Fruit fly (Drosophila melanogaster) whole organism, prepupa: ENCODE data around the gene Had1.

Experiments
- Blimp-1 ChIP-seq: fragments of 200-800 bp; sonication (Bioruptor generic); optimal IDR thresholded peaks from 3 replicates; lab custom pipeline; 2017; ENCODE audit warnings: missing biosample characterization, missing genetic modification characterization, mild to moderate bottlenecking, moderate library complexity, missing genetic modification reagents
- CG10631 ChIP-seq: fragments of 200-800 bp; sonication (Bioruptor generic); optimal IDR thresholded peaks from 2 replicates; lab custom pipeline; 2016; ENCODE audit warnings: missing biosample characterization, missing genetic modification characterization
- CG11294 ChIP-seq: fragments of 200-800 bp; sonication (Bioruptor generic); IDR thresholded peaks from 2 replicates; pipeline ENCODE4 v1.3.6; 2022; ENCODE audit warnings: missing biosample characterization, missing genetic modification characterization
- CG11762 ChIP-seq: fragments of 200-800 bp; sonication (Bioruptor generic); optimal IDR thresholded peaks from 3 replicates; lab custom pipeline; 2016; ENCODE audit warnings: missing biosample characterization, missing genetic modification characterization; ENCODE audit not compliant: insufficient read depth
- CG15336 ChIP-seq: fragments of 200-800 bp; sonication (Bioruptor generic); IDR thresholded peaks from 2 replicates; pipeline ENCODE4 v1.3.6; 2022; ENCODE audit warnings: missing biosample characterization, missing genetic modification characterization
- CG16779 ChIP-seq: fragments of 200-800 bp; sonication (Bioruptor generic); optimal IDR thresholded peaks from 3 replicates; lab custom pipeline; 2017; ENCODE audit warnings: missing biosample characterization, mild to moderate bottlenecking, missing genetic modification characterization
- CG3032 ChIP-seq: fragments of 200-800 bp; optimal IDR thresholded peaks from 2 replicates; lab custom pipeline; 2019; ENCODE audit warnings: missing biosample characterization, mild to moderate bottlenecking, missing genetic modification characterization, moderate library complexity
- CG31627 ChIP-seq: fragments of 200-800 bp; sonication (Bioruptor generic); optimal IDR thresholded peaks from 3 replicates; lab custom pipeline; 2016; ENCODE audit warnings: missing biosample characterization, missing genetic modification characterization
- CG32006 ChIP-seq: fragments of 200-800 bp; sonication (Bioruptor generic); optimal IDR thresholded peaks from 3 replicates; lab custom pipeline; 2017; ENCODE audit warnings: missing biosample characterization, mild to moderate bottlenecking, missing genetic modification characterization
- CG34406 ChIP-seq: fragments of 200-800 bp; sonication (Bioruptor generic); optimal IDR thresholded peaks from 3 replicates; lab custom pipeline; 2016; ENCODE audit warnings: missing biosample characterization, missing genetic modification characterization
- CG3919 ChIP-seq: fragments of 200-800 bp; sonication (Bioruptor generic); optimal IDR thresholded peaks from 3 replicates; lab custom pipeline; 2016; ENCODE audit warnings: missing biosample characterization, missing genetic modification characterization
- CG4318 ChIP-seq: fragments of 200-800 bp; sonication (Bioruptor generic); optimal IDR thresholded peaks from 3 replicates; lab custom pipeline; 2017; ENCODE audit warnings: missing biosample characterization, mild to moderate bottlenecking, missing genetic modification characterization
- CG6163 ChIP-seq: fragments of 200-800 bp; sonication (Bioruptor generic); IDR thresholded peaks from 3 replicates; pipeline ENCODE4 v1.3.6; 2022; ENCODE audit warnings: missing biosample characterization, missing genetic modification characterization
- CG6276 ChIP-seq: fragments of 200-800 bp; sonication (Bioruptor generic); optimal IDR thresholded peaks from 2 replicates; lab custom pipeline; 2017; ENCODE audit warnings: missing biosample characterization, mild to moderate bottlenecking, missing genetic modification characterization
- CG6792 ChIP-seq: fragments of 200-800 bp; sonication (Bioruptor generic); optimal IDR thresholded peaks from 3 replicates; lab custom pipeline; 2016; ENCODE audit warnings: missing biosample characterization, missing genetic modification characterization
- CG6854 ChIP-seq: fragments of 200-800 bp; sonication (Bioruptor generic); optimal IDR thresholded peaks from 2 replicates; lab custom pipeline; 2017; ENCODE audit warnings: missing biosample characterization, mild to moderate bottlenecking, missing genetic modification characterization
- CG7368 ChIP-seq: fragments of 200-800 bp; sonication (Bioruptor generic); optimal IDR thresholded peaks from 3 replicates; lab custom pipeline; 2016; ENCODE audit warnings: missing biosample characterization, missing genetic modification characterization
- CG8119 ChIP-seq: fragments of 200-800 bp; sonication (Bioruptor generic); IDR thresholded peaks from 3 replicates; pipeline ENCODE4 v1.3.6; 2022; ENCODE audit warnings: missing biosample characterization, missing genetic modification characterization
- CG8319 ChIP-seq: fragments of 200-800 bp; sonication (Bioruptor generic); optimal IDR thresholded peaks from 3 replicates; lab custom pipeline; 2016; ENCODE audit warnings: missing biosample characterization, missing genetic modification characterization
- CG8632 ChIP-seq: fragments of 200-800 bp; sonication (Bioruptor generic); optimal IDR thresholded peaks from 3 replicates; lab custom pipeline; 2016; ENCODE audit warnings: missing biosample characterization, missing genetic modification characterization
- CG9139 ChIP-seq: fragments of 200-800 bp; sonication (Bioruptor generic); optimal IDR thresholded peaks from 3 replicates; lab custom pipeline; 2017; ENCODE audit warnings: missing biosample characterization, mild to moderate bottlenecking, missing genetic modification characterization
- Eip78C ChIP-seq: fragments of 200-800 bp; sonication (Bioruptor generic); peaks from one replicate; lab custom pipeline; 2016; ENCODE audit warnings: missing biosample characterization, missing genetic modification characterization
- Eip93F ChIP-seq: fragments of 200-800 bp; sonication (Bioruptor generic); optimal IDR thresholded peaks from 2 replicates; lab custom pipeline; 2016; ENCODE audit warnings: missing biosample characterization, mild to moderate bottlenecking, missing genetic modification characterization
- Ets21C ChIP-seq: fragments of 200-800 bp; sonication (Bioruptor generic); optimal IDR thresholded peaks from 3 replicates; lab custom pipeline; 2016; ENCODE audit warnings: missing biosample characterization, missing genetic modification characterization
- Gug ChIP-seq: fragments of 200-800 bp; sonication (Bioruptor generic); IDR thresholded peaks from 2 replicates; pipeline ENCODE4 v1.3.6; 2022; ENCODE audit warnings: missing biosample characterization, missing genetic modification characterization
- Hr38 ChIP-seq: sonication (Bioruptor generic); optimal IDR thresholded peaks from 2 replicates; lab custom pipeline; 2016; ENCODE audit warnings: missing biosample characterization, missing genetic modification characterization
- Hr39 ChIP-seq: fragments of 200-800 bp; sonication (Bioruptor generic); optimal IDR thresholded peaks from 2 replicates; lab custom pipeline; 2016; ENCODE audit warnings: missing biosample characterization, missing genetic modification characterization
- Hr4 ChIP-seq: fragments of 200-800 bp; sonication (Bioruptor generic); optimal IDR thresholded peaks from 3 replicates; lab custom pipeline; 2016; ENCODE audit warnings: missing biosample characterization, missing genetic modification characterization
- Met ChIP-seq: fragments of 200-800 bp; sonication (Bioruptor generic); optimal IDR thresholded peaks from 3 replicates; lab custom pipeline; 2016; ENCODE audit warnings: missing biosample characterization, missing genetic modification characterization
- OdsH ChIP-seq: fragments of 200-800 bp; sonication (Bioruptor generic); optimal IDR thresholded peaks from 3 replicates; lab custom pipeline; 2016; ENCODE audit warnings: missing biosample characterization, missing genetic modification characterization
- Smox ChIP-seq: fragments of 200-800 bp; sonication (Bioruptor generic); optimal IDR thresholded peaks from 3 replicates; lab custom pipeline; 2016; ENCODE audit warnings: missing biosample characterization, missing genetic modification characterization
- Sox102F ChIP-seq: fragments of 200-800 bp; sonication (Bioruptor generic); optimal IDR thresholded peaks from 2 replicates; lab custom pipeline; 2016; ENCODE audit warnings: missing biosample characterization, mild to moderate bottlenecking, missing genetic modification characterization
- Sox14 ChIP-seq: fragments of 200-800 bp; sonication (Bioruptor generic); optimal IDR thresholded peaks from 3 replicates; lab custom pipeline; 2016; ENCODE audit warnings: missing biosample characterization, missing genetic modification characterization
- Sox15 ChIP-seq: fragments of 200-800 bp; sonication (Bioruptor generic); optimal IDR thresholded peaks from 3 replicates; lab custom pipeline; 2016; ENCODE audit warnings: missing biosample characterization, missing genetic modification characterization
- achi ChIP-seq: fragments of 200-800 bp; sonication (Bioruptor generic); optimal IDR thresholded peaks from 3 replicates; lab custom pipeline; 2016; ENCODE audit warnings: missing biosample characterization, missing genetic modification characterization
- acj6 ChIP-seq: fragments of 200-800 bp; sonication (Bioruptor generic); optimal IDR thresholded peaks from 3 replicates; lab custom pipeline; 2016; ENCODE audit warnings: missing biosample characterization, missing genetic modification characterization
- cyc ChIP-seq: fragments of 200-800 bp; sonication (Bioruptor generic); optimal IDR thresholded peaks from 3 replicates; lab custom pipeline; 2016; ENCODE audit warnings: missing biosample characterization, missing genetic modification characterization
- dac ChIP-seq: fragments of 200-800 bp; sonication (Bioruptor generic); optimal IDR thresholded peaks from 2 replicates; lab custom pipeline; 2017; ENCODE audit warnings: missing biosample characterization, mild to moderate bottlenecking, missing genetic modification characterization
- dsx ChIP-seq: fragments of 200-800 bp; optimal IDR thresholded peaks from 3 replicates; lab custom pipeline; 2019; ENCODE audit warnings: missing biosample characterization, mild to moderate bottlenecking, missing genetic modification characterization, moderate library complexity; ENCODE audit not compliant: poor library complexity, severe bottlenecking
- eg ChIP-seq: fragments of 200-800 bp; sonication (Bioruptor generic); IDR thresholded peaks from 3 replicates; pipeline ENCODE4 v1.3.6; 2022; ENCODE audit warnings: missing biosample characterization, missing genetic modification characterization
- fd59A ChIP-seq: fragments of 200-800 bp; sonication (Bioruptor generic); optimal IDR thresholded peaks from 2 replicates; lab custom pipeline; 2017; ENCODE audit warnings: missing biosample characterization, mild to moderate bottlenecking, missing genetic modification characterization, missing genetic modification reagents
- fd85E ChIP-seq: fragments of 200-800 bp; sonication (Bioruptor generic); optimal IDR thresholded peaks from 3 replicates; lab custom pipeline; 2016; ENCODE audit warnings: missing biosample characterization, missing genetic modification characterization
- net ChIP-seq: fragments of 200-800 bp; sonication (Bioruptor generic); optimal IDR thresholded peaks from 3 replicates; lab custom pipeline; 2016; ENCODE audit warnings: missing biosample characterization, missing genetic modification characterization
- pdm3 ChIP-seq: fragments of 200-800 bp; sonication (Bioruptor generic); optimal IDR thresholded peaks from 3 replicates; lab custom pipeline; 2016; ENCODE audit warnings: missing biosample characterization, missing genetic modification characterization
- ss ChIP-seq, 2 experiments: fragments of 200-800 bp; sonication (Bioruptor generic); optimal IDR thresholded peaks; 2 replicates in 1 of 2; 3 replicates in 1 of 2; lab custom pipeline; 2017 to 2018; ENCODE audit warnings: mild to moderate bottlenecking in 2 of 2, missing biosample characterization in 2 of 2, missing genetic modification characterization in 2 of 2, moderate library complexity in 1 of 2

Gene Had1

DNA sequence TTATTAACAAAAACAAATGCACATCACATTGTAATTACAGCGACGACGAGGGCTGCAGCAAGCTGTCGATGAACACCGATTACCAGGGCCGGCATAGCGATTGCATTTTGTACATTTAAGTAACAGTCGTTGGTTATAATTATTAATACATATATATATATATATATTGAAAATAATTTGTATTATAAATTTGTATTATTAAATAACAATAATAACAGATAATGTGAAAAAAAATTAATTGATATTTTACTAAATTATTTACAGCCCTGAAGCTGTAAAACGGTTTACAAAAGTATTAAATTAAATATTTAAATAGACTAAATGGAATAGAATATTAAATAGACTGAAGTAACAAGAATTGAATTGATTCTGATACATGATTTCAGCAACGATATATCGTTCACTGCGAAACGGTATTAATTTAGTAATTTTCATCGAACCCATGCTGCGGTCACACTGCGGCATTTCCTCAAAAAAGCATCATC lies 32.6 kb downstream of the Had1 start, which contains the start of the genes kat80 and Prosalpha4 (continued):
- TF ChIP-seq CG7368 (GFP tag; lab: Kevin White, UChicago), result peak; percentile 0
- peak; percentile 43 for TF ChIP-seq CG34406 (GFP tag; lab: Kevin White, UChicago)
- no peak for TF ChIP-seq CG31627 (GFP tag; lab: Kevin White, UChicago)
- TF ChIP-seq CG8319 (GFP tag; lab: Kevin White, UChicago), result no peak
- no peak for TF ChIP-seq CG15336 (GFP tag; lab: Robert Waterston, UW)
- no peak for TF ChIP-seq CG8119 (GFP tag; lab: Robert Waterston, UW)
- TF ChIP-seq pdm3, result no peak
- TF ChIP-seq Hr38 (GFP tag; lab: Kevin White, UChicago), result no peak
- TF ChIP-seq Met (GFP tag; lab: Kevin White, UChicago), result no peak
- peak; percentile 38 for TF ChIP-seq CG32006
- no peak for TF ChIP-seq CG6163 (GFP tag; lab: Robert Waterston, UW)
- no peak for TF ChIP-seq dac
- peak; percentile 28 for TF ChIP-seq CG3032 (tag; lab: Kevin White, UChicago)
- peak; percentile 13 for TF ChIP-seq CG8632 (GFP tag; lab: Kevin White, UChicago)
- TF ChIP-seq CG11762 (GFP tag; lab: Kevin White, UChicago), result no peak
- no peak for TF ChIP-seq CG4318 (GFP tag; lab: Kevin White, UChicago)
- no peak for TF ChIP-seq Hr39 (GFP tag; lab: Kevin White, UChicago)
- peak; percentile 24 for TF ChIP-seq OdsH (GFP tag; lab: Kevin White, UChicago)
- TF ChIP-seq ss (GFP tag; optimal IDR thresholded peaks at IDR 0.05; lab: Kevin White, UChicago), result peak in 1 of 2 experiments; percentile 0
- TF ChIP-seq fd85E (GFP tag; lab: Kevin White, UChicago), result no peak
- no peak for TF ChIP-seq fd59A (GFP tag; lab: Kevin White, UChicago)
- TF ChIP-seq Smox (GFP tag; lab: Kevin White, UChicago), result no peak
- TF ChIP-seq cyc (GFP tag; lab: Kevin White, UChicago), result no peak
- TF ChIP-seq eg (GFP tag; lab: Robert Waterston, UW), result 0 out of 3 replicates have a peak, but pooled peaks have one; percentile 36
- TF ChIP-seq CG6854 (GFP tag; lab: Kevin White, UChicago), result no peak
- no peak for TF ChIP-seq CG9139 (GFP tag; lab: Kevin White, UChicago)
- TF ChIP-seq, all 60 proteins: peak for 18

DNA sequence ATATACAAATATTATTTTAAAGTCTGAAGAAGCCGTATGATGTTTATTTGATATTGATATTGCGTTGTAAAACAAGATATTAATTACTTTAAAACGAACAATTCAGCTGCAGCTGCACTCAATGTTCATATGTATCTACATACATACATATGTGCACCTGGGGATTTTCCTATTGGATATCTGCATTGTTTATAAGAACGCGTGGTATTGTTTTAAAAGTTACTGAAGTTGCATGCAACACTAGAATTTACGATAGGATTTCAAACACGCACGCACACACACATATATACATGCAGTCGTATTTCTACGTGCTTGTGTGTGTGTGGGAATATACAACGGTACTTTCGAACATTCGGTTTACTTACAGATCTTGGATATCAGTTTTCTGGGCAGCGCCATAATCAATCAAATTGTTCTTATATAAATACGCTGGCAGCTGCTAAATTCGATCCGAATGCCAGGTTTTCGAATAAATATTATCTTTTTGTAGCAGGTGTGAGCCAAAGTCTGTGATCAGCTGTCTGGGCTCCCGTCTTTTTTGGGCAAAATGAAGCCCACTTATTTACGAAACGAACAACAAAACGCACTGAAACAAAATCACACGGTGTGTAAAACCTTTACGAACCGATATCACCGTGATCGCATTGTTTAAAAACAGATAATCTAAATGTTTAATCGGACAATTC lies 33.2 kb downstream of the Had1 start:
- peak; percentile 11 for TF ChIP-seq Eip78C (GFP tag; lab: Kevin White, UChicago)
- no peak for TF ChIP-seq CG11294 (GFP tag; lab: Robert Waterston, UW)

DNA sequence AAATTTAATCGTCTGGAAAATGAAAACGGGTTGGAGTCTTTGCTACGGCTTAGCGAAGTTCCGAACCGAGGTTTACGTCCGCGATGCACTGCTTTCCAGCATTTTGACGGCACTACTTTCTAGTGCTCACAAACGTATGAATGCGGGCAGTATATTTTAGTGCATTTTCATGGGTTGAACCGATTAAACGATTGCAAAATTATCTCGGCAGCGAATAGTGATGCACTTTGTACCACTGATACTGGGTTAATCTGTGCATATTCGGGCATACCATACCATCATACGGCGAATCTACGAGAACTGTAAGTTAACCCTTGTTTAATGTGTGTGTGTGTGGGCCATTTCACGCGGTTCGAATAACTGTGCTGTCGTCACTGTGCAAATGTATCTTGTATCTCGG lies 37.7 kb downstream of the Had1 start, which contains the start of gene Mfe2:
TSS of gene Mfe2 (plus strand) at position 157 of the 400 bp plus-strand sequence.
- TF ChIP-seq dsx, result peak; percentile 42
- peak; percentile 6 for TF ChIP-seq Met (GFP tag; lab: Kevin White, UChicago)
- no peak for TF ChIP-seq CG16779 (tag; lab: Kevin White, UChicago)
- TF ChIP-seq Sox14 (GFP tag; lab: Kevin White, UChicago), result peak; percentile 17
- peak; percentile 50 for TF ChIP-seq net (GFP tag; lab: Kevin White, UChicago)
- TF ChIP-seq CG10631 (GFP tag; lab: Kevin White, UChicago), result peak; percentile 28
- no peak for TF ChIP-seq fd59A (GFP tag; lab: Kevin White, UChicago)
- TF ChIP-seq OdsH (GFP tag; lab: Kevin White, UChicago), result no peak
- TF ChIP-seq Sox102F, result no peak
- no peak for TF ChIP-seq CG8632 (GFP tag; lab: Kevin White, UChicago)
- TF ChIP-seq Ets21C (GFP tag; lab: Kevin White, UChicago), result peak; percentile 16
- TF ChIP-seq fd85E (GFP tag; lab: Kevin White, UChicago), result peak; percentile 13
- TF ChIP-seq CG4318 (GFP tag; lab: Kevin White, UChicago), result no peak
- TF ChIP-seq CG6792 (GFP tag; lab: Kevin White, UChicago), result no peak
- TF ChIP-seq CG31627 (GFP tag; lab: Kevin White, UChicago), result peak; percentile 47
- no peak for TF ChIP-seq CG8319 (GFP tag; lab: Kevin White, UChicago)
- no peak for TF ChIP-seq achi (GFP tag; lab: Kevin White, UChicago)
- TF ChIP-seq CG6276 (GFP tag; lab: Kevin White, UChicago), result peak; percentile 70
- no peak for TF ChIP-seq Hr4 (GFP tag; lab: Kevin White, UChicago)
- no peak for TF ChIP-seq CG11762 (GFP tag; lab: Kevin White, UChicago)
- TF ChIP-seq cyc (GFP tag; lab: Kevin White, UChicago), result peak; percentile 35
- TF ChIP-seq CG3919 (GFP tag; lab: Kevin White, UChicago), result peak; percentile 46
- no peak for TF ChIP-seq pdm3
- TF ChIP-seq CG7368 (GFP tag; lab: Kevin White, UChicago), result peak; percentile 40
- TF ChIP-seq Blimp-1, result no peak
- no peak for TF ChIP-seq Eip93F (GFP tag; lab: Kevin White, UChicago)
- no peak for TF ChIP-seq Sox15 (GFP tag; lab: Kevin White, UChicago)
- TF ChIP-seq CG11294 (GFP tag; lab: Robert Waterston, UW), result no peak
- no peak for TF ChIP-seq Gug (GFP tag; lab: Robert Waterston, UW)
- no peak for TF ChIP-seq acj6 (GFP tag; lab: Kevin White, UChicago)
- TF ChIP-seq CG6163 (GFP tag; lab: Robert Waterston, UW), result peak; percentile 21; the same call in 1 of the 3 replicates
